Fruit fly (Drosophila melanogaster) whole organism, wandering third instar larva: ENCODE results near the gene GstZ2.

Experiments
- CG9705 ChIP-seq: fragments of 200-800 bp; sonication (Bioruptor generic); optimal IDR thresholded peaks from 2 replicates; lab custom pipeline; 2018; ENCODE audit warnings: missing biosample characterization, mild to moderate bottlenecking, missing genetic modification characterization
- Dif ChIP-seq: fragments of 200-275, 200-300 bp; sonication (Bioruptor generic); optimal IDR thresholded peaks from 2 replicates; lab custom pipeline; 2018; ENCODE audit warnings: missing biosample characterization, missing genetic modification characterization; ENCODE audit not compliant: partially characterized antibody
- GATAd ChIP-seq: sonication (Bioruptor generic); optimal IDR thresholded peaks from 2 replicates; lab custom pipeline; 2016; ENCODE audit warnings: missing biosample characterization, missing genetic modification characterization
- Mio ChIP-seq: sonication (Bioruptor generic); optimal IDR thresholded peaks from 2 replicates; lab custom pipeline; 2016; ENCODE audit warnings: missing biosample characterization, missing genetic modification characterization
- br ChIP-seq: fragments of 200-800 bp; sonication (Bioruptor generic); optimal IDR thresholded peaks from 2 replicates; lab custom pipeline; 2016; ENCODE audit warnings: missing biosample characterization, missing genetic modification characterization
- brk ChIP-seq: fragments of 200-800 bp; sonication (Bioruptor generic); optimal IDR thresholded peaks from 2 replicates; lab custom pipeline; 2016; ENCODE audit warnings: missing biosample characterization, mild to moderate bottlenecking, missing genetic modification characterization
- dsf ChIP-seq: sonication (Bioruptor generic); optimal IDR thresholded peaks from 2 replicates; lab custom pipeline; 2016; ENCODE audit warnings: missing biosample characterization, missing genetic modification characterization, borderline replicate concordance
- ey ChIP-seq: fragments of 200-800 bp; sonication (Bioruptor generic); optimal IDR thresholded peaks from 2 replicates; lab custom pipeline; 2016; ENCODE audit warnings: missing biosample characterization, missing genetic modification characterization
- h ChIP-seq: fragments of 200-800 bp; sonication (Bioruptor generic); optimal IDR thresholded peaks from 3 replicates; lab custom pipeline; 2016; ENCODE audit warnings: missing biosample characterization, mild to moderate bottlenecking, missing genetic modification characterization
- jim ChIP-seq: fragments of 175-275, 200-325 bp; sonication (Bioruptor generic); optimal IDR thresholded peaks from 2 replicates; lab custom pipeline; 2016; ENCODE audit warnings: missing biosample characterization, mild to moderate bottlenecking, missing genetic modification characterization
- rgr ChIP-seq: fragments of 200-800 bp; sonication (Bioruptor generic); optimal IDR thresholded peaks from 3 replicates; lab custom pipeline; 2016; ENCODE audit warnings: missing biosample characterization, mild to moderate bottlenecking, missing genetic modification characterization
- usp ChIP-seq: fragments of >200 bp; optimal IDR thresholded peaks from 2 replicates; lab custom pipeline; 2017; ENCODE audit warnings: missing biosample characterization, missing genetic modification characterization

dm6 chr3R:9456373-9456772 is 4.1 kb downstream of the GstZ2 start, which contains the start of gene GstZ1:
- TF ChIP-seq CG9705 (GFP tag; lab: Kevin White, UChicago), result no peak
- TF ChIP-seq h, result no peak
- TF ChIP-seq ey (GFP tag; lab: Kevin White, UChicago), result no peak
- no peak for TF ChIP-seq GATAd (GFP tag; lab: Kevin White, UChicago)
- no peak for TF ChIP-seq jim (GFP tag; lab: Kevin White, UChicago)
- no peak for TF ChIP-seq rgr
- peak; percentile 69 for TF ChIP-seq brk
- no peak for TF ChIP-seq usp (GFP tag; lab: Kevin White, UChicago)
- TF ChIP-seq Mio (GFP tag; lab: Kevin White, UChicago), result no peak
- no peak for TF ChIP-seq br
- no peak for TF ChIP-seq dsf (GFP tag; lab: Kevin White, UChicago)
- TF ChIP-seq Dif, result no peak
